Fruit fly (Drosophila melanogaster) whole organism, embryonic: ENCODE data around the gene clumsy.

Experiments
- Aef1 ChIP-seq: fragments of 200-800 bp; sonication (Bioruptor generic); IDR thresholded peaks from 3 replicates; pipeline ENCODE4 v1.3.6; 2022; ENCODE audit warnings: missing biosample characterization, missing genetic modification characterization
- CG10209 ChIP-seq: fragments of 200-800 bp; sonication (Bioruptor generic); optimal IDR thresholded peaks from 3 replicates; lab custom pipeline; 2017; ENCODE audit warnings: missing biosample characterization, mild to moderate bottlenecking, missing genetic modification characterization, missing genetic modification reagents
- CG10654 ChIP-seq: fragments of 200-800 bp; sonication (Bioruptor generic); optimal IDR thresholded peaks from 2 replicates; lab custom pipeline; 2016; ENCODE audit warnings: missing biosample characterization, missing genetic modification characterization
- CG12104 ChIP-seq: fragments of 200-800 bp; sonication (Bioruptor generic); optimal IDR thresholded peaks from 3 replicates; lab custom pipeline; 2016; ENCODE audit warnings: missing biosample characterization, missing genetic modification characterization
- CG12942 ChIP-seq: fragments of 200-800 bp; sonication (Bioruptor generic); optimal IDR thresholded peaks from 3 replicates; lab custom pipeline; 2016; ENCODE audit warnings: missing biosample characterization, missing genetic modification characterization
- CG13775 ChIP-seq: fragments of 200-800 bp; sonication (Bioruptor generic); optimal IDR thresholded peaks from 3 replicates; lab custom pipeline; 2017; ENCODE audit warnings: missing biosample characterization, mild to moderate bottlenecking, missing genetic modification characterization
- CG15073 ChIP-seq: fragments of 200-800 bp; sonication (Bioruptor generic); optimal IDR thresholded peaks from 2 replicates; lab custom pipeline; 2016; ENCODE audit warnings: missing biosample characterization, missing genetic modification characterization
- CG1529 ChIP-seq: fragments of 200-800 bp; sonication (Bioruptor generic); optimal IDR thresholded peaks from 3 replicates; lab custom pipeline; 2018; ENCODE audit warnings: missing biosample characterization, missing genetic modification characterization
- CG1603 ChIP-seq: fragments of 200-800 bp; sonication (Bioruptor generic); optimal IDR thresholded peaks from 2 replicates; lab custom pipeline; 2019; ENCODE audit warnings: missing biosample characterization, mild to moderate bottlenecking, missing genetic modification characterization, moderate library complexity
- CG16815 ChIP-seq: fragments of 200-800 bp; sonication (Bioruptor generic); optimal IDR thresholded peaks from 3 replicates; lab custom pipeline; 2017; ENCODE audit warnings: missing biosample characterization, mild to moderate bottlenecking, missing genetic modification characterization
- CG17361 ChIP-seq: fragments of 200-800 bp; sonication (Bioruptor generic); IDR thresholded peaks from 3 replicates; pipeline ENCODE4 v1.3.6; 2022; ENCODE audit warnings: missing biosample characterization, missing genetic modification characterization
- CG18262 ChIP-seq: fragments of 200-800 bp; optimal IDR thresholded peaks from 3 replicates; lab custom pipeline; 2019; ENCODE audit warnings: missing biosample characterization, mild to moderate bottlenecking, missing genetic modification characterization, moderate library complexity
- CG18599 ChIP-seq: fragments of 200-800 bp; sonication (Bioruptor generic); optimal IDR thresholded peaks from 3 replicates; lab custom pipeline; 2017; ENCODE audit warnings: missing biosample characterization, missing genetic modification characterization, mild to moderate bottlenecking, moderate library complexity, missing genetic modification reagents
- CG2120 ChIP-seq: fragments of 200-800 bp; sonication (Bioruptor generic); optimal IDR thresholded peaks from 3 replicates; lab custom pipeline; 2016; ENCODE audit warnings: missing biosample characterization, missing genetic modification characterization
- CG2678 ChIP-seq: fragments of 200-800 bp; sonication (Bioruptor generic); optimal IDR thresholded peaks from 3 replicates; lab custom pipeline; 2019; ENCODE audit warnings: missing biosample characterization, mild to moderate bottlenecking, missing genetic modification characterization, moderate library complexity
- CG31388 ChIP-seq: fragments of 200-800 bp; sonication (Bioruptor generic); optimal IDR thresholded peaks from 2 replicates; lab custom pipeline; 2016; ENCODE audit warnings: missing biosample characterization, missing genetic modification characterization
- CG43689 ChIP-seq: fragments of 200-800 bp; sonication (Bioruptor generic); IDR thresholded peaks from 2 replicates; pipeline ENCODE4 v1.3.6; 2022; ENCODE audit warnings: missing biosample characterization, missing genetic modification characterization
- CG8924 ChIP-seq: fragments of 200-800 bp; optimal IDR thresholded peaks from 3 replicates; lab custom pipeline; 2019; ENCODE audit warnings: missing biosample characterization, mild to moderate bottlenecking, missing genetic modification characterization, moderate library complexity
- Chrac-16 ChIP-seq: fragments of 200-800 bp; sonication (Bioruptor generic); optimal IDR thresholded peaks from 3 replicates; lab custom pipeline; 2016; ENCODE audit warnings: missing biosample characterization, missing genetic modification characterization
- Dp ChIP-seq: fragments of 200-800 bp; sonication (Bioruptor generic); optimal IDR thresholded peaks from 2 replicates; lab custom pipeline; 2018; ENCODE audit warnings: missing biosample characterization, mild to moderate bottlenecking, missing genetic modification characterization, moderate library complexity
- Eip74EF ChIP-seq, 2 experiments: fragments of 200-800 bp in 1 of 2; fragments of >200 bp in 1 of 2; sonication (Bioruptor generic) in 1 of 2; optimal IDR thresholded peaks; 2 replicates each; lab custom pipeline; 2017 to 2019; ENCODE audit warnings: missing biosample characterization in 2 of 2, missing genetic modification characterization in 2 of 2, mild to moderate bottlenecking in 1 of 2, moderate library complexity in 1 of 2
- Fer1 ChIP-seq: fragments of 200-800 bp; sonication (Bioruptor generic); optimal IDR thresholded peaks from 2 replicates; lab custom pipeline; 2017; ENCODE audit warnings: missing biosample characterization, mild to moderate bottlenecking, missing genetic modification characterization
- Hmr ChIP-seq: fragments of 200-800 bp; sonication (Bioruptor generic); optimal IDR thresholded peaks from 3 replicates; lab custom pipeline; 2017; ENCODE audit warnings: mild to moderate bottlenecking, missing biosample characterization, missing genetic modification reagents, missing genetic modification characterization
- Hr51 ChIP-seq, 2 experiments: fragments of 200-800 bp; sonication (Bioruptor generic); optimal IDR thresholded peaks; 2 replicates in 1 of 2; 3 replicates in 1 of 2; lab custom pipeline; 2016 to 2018; ENCODE audit warnings: missing biosample characterization in 2 of 2, missing genetic modification characterization in 2 of 2, mild to moderate bottlenecking in 1 of 2, moderate library complexity in 1 of 2
- Kr ChIP-seq: fragments of 200-800 bp; sonication (Bioruptor generic); optimal IDR thresholded peaks from 2 replicates; lab custom pipeline; 2017; ENCODE audit warnings: missing biosample characterization, mild to moderate bottlenecking, missing genetic modification characterization
- Med ChIP-seq: fragments of 200-800 bp; sonication (Bioruptor generic); peaks from one replicate; lab custom pipeline; 2016; ENCODE audit warnings: missing biosample characterization, missing genetic modification characterization, mild to moderate bottlenecking, inconsistent platforms, moderate library complexity
- Oli ChIP-seq: fragments of 200-800 bp; sonication (Bioruptor generic); optimal IDR thresholded peaks from 2 replicates; lab custom pipeline; 2018; ENCODE audit warnings: missing biosample characterization, mild to moderate bottlenecking, missing genetic modification characterization, moderate library complexity
- Pdp1 ChIP-seq, 2 experiments: fragments of 200-800 bp; sonication (Bioruptor generic); optimal IDR thresholded peaks; 3 replicates each; lab custom pipeline; 2016; ENCODE audit warnings: missing biosample characterization in 2 of 2, missing genetic modification characterization in 2 of 2, mild to moderate bottlenecking in 1 of 2, moderate library complexity in 1 of 2
- Scr ChIP-seq: fragments of 200-800 bp; sonication (Bioruptor generic); IDR thresholded peaks from 2 replicates; pipeline ENCODE4 v1.3.6; 2022; ENCODE audit warnings: missing biosample characterization, missing genetic modification characterization; ENCODE audit not compliant: partially characterized antibody
- Side ChIP-seq: fragments of 200-800 bp; sonication (Bioruptor generic); optimal IDR thresholded peaks from 2 replicates; lab custom pipeline; 2016; ENCODE audit warnings: missing biosample characterization, missing genetic modification characterization
- Tbp ChIP-seq: fragments of >200 bp; optimal IDR thresholded peaks from 2 replicates; lab custom pipeline; 2018; ENCODE audit warnings: missing biosample characterization, missing genetic modification characterization
- Usf ChIP-seq: fragments of 200-800 bp; sonication (Bioruptor generic); optimal IDR thresholded peaks from 2 replicates; lab custom pipeline; 2017; ENCODE audit warnings: missing genotype, missing biosample characterization, missing genetic modification characterization
- al ChIP-seq: fragments of 200-800 bp; sonication (Bioruptor generic); IDR thresholded peaks from 2 replicates; pipeline ENCODE4 v1.3.6; 2022; ENCODE audit warnings: missing biosample characterization, missing genetic modification characterization
- bab2 ChIP-seq: fragments of 200-800 bp; sonication (Bioruptor generic); optimal IDR thresholded peaks from 2 replicates; lab custom pipeline; 2016; ENCODE audit warnings: missing biosample characterization, missing genetic modification characterization
- bbx ChIP-seq: fragments of 200-800 bp; sonication (Bioruptor generic); IDR thresholded peaks from 2 replicates; pipeline ENCODE4 v1.3.6; 2022; ENCODE audit warnings: missing biosample characterization, missing genetic modification characterization; ENCODE audit not compliant: partially characterized antibody
- cas ChIP-seq: fragments of 200-800 bp; sonication (Bioruptor generic); IDR thresholded peaks from 2 replicates; pipeline ENCODE4 v1.3.6; 2022; ENCODE audit warnings: missing biosample characterization, missing genetic modification characterization
- cwo ChIP-seq: fragments of 200-800 bp; sonication (Bioruptor generic); optimal IDR thresholded peaks from 3 replicates; lab custom pipeline; 2017; ENCODE audit warnings: missing biosample characterization, missing genetic modification characterization, mild to moderate bottlenecking, moderate library complexity, missing genetic modification reagents
- emc ChIP-seq: fragments of 200-800 bp; sonication (Bioruptor generic); optimal IDR thresholded peaks from 2 replicates; lab custom pipeline; 2016; ENCODE audit warnings: missing biosample characterization, missing genetic modification characterization
- en ChIP-seq: fragments of 200-800 bp; sonication (Bioruptor generic); optimal IDR thresholded peaks from 2 replicates; lab custom pipeline; 2016; ENCODE audit warnings: missing biosample characterization, missing genetic modification characterization
- fu2 ChIP-seq: fragments of 200-800 bp; sonication (Bioruptor generic); optimal IDR thresholded peaks from 2 replicates; lab custom pipeline; 2016; ENCODE audit warnings: missing biosample characterization, missing genetic modification characterization
- gem ChIP-seq: fragments of 200-800 bp; sonication (Bioruptor generic); optimal IDR thresholded peaks from 2 replicates; lab custom pipeline; 2019; ENCODE audit warnings: missing biosample characterization, mild to moderate bottlenecking, missing genetic modification characterization, moderate library complexity
- grn ChIP-seq: fragments of 200-800 bp; sonication (Bioruptor generic); optimal IDR thresholded peaks from 3 replicates; lab custom pipeline; 2017; ENCODE audit warnings: missing biosample characterization, missing genetic modification characterization
- gsb-n ChIP-seq: fragments of 200-800 bp; sonication (Bioruptor generic); optimal IDR thresholded peaks from 3 replicates; lab custom pipeline; 2018; ENCODE audit warnings: missing biosample characterization, mild to moderate bottlenecking, missing genetic modification characterization
- ham ChIP-seq: fragments of 200-800 bp; sonication (Bioruptor generic); IDR thresholded peaks from 2 replicates; pipeline ENCODE4 v1.3.6; 2022; ENCODE audit warnings: missing biosample characterization, missing genetic modification characterization
- hb ChIP-seq: fragments of 200-800 bp; sonication (Bioruptor generic); IDR thresholded peaks from 3 replicates; pipeline ENCODE4 v1.3.6; 2022; ENCODE audit warnings: missing biosample characterization, missing genetic modification characterization; ENCODE audit not compliant: partially characterized antibody
- nerfin-2 ChIP-seq: fragments of 200-800 bp; sonication (Bioruptor generic); IDR thresholded peaks from 2 replicates; pipeline ENCODE4 v1.3.6; 2022; ENCODE audit warnings: missing biosample characterization, missing genetic modification characterization; ENCODE audit not compliant: partially characterized antibody
- odd ChIP-seq: fragments of 200-800 bp; sonication (Bioruptor generic); optimal IDR thresholded peaks from 2 replicates; lab custom pipeline; 2017; ENCODE audit warnings: missing biosample characterization, mild to moderate bottlenecking, missing genetic modification characterization
- pros ChIP-seq: fragments of 200-800 bp; sonication (Bioruptor generic); optimal IDR thresholded peaks from 3 replicates; lab custom pipeline; 2019; ENCODE audit warnings: missing biosample characterization, mild to moderate bottlenecking, missing genetic modification characterization, moderate library complexity
- stc ChIP-seq: fragments of 200-800 bp; sonication (Bioruptor generic); IDR thresholded peaks from 2 replicates; pipeline ENCODE4 v1.3.6; 2022; ENCODE audit warnings: missing biosample characterization, missing genetic modification characterization
- tin ChIP-seq: fragments of 200-800 bp; sonication (Bioruptor generic); optimal IDR thresholded peaks from 3 replicates; lab custom pipeline; 2016; ENCODE audit warnings: missing biosample characterization, missing genetic modification characterization
- z ChIP-seq: fragments of 200-800 bp; sonication (Bioruptor generic); IDR thresholded peaks from 3 replicates; pipeline ENCODE4 v1.3.6; 2022; ENCODE audit warnings: missing biosample characterization, missing genetic modification characterization

Gene clumsy

DNA sequence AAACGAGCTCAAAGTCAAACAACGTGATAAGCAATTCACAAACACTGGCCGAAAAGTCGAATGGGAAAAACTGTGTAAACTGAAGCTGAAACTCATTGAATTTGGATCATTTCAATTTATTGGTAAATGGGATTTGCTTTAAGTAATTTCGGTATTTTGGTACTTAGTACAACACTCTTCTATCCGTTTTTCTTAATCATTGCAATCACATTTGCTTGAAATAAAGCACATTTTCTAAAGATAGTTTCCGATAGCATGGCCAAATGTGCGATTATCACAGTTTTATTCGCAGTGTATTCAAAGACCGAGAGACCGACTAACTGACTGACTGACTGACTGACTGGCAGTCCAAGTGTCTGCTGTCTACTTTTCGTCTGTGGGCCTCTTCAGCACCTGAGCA lies 9.8 kb upstream of the clumsy start (continued):
- TF ChIP-seq cwo (GFP tag; lab: Kevin White, UChicago): peak; percentile 12
- no peak for TF ChIP-seq odd (GFP tag; lab: Kevin White, UChicago)
- TF ChIP-seq CG12104 (GFP tag; lab: Kevin White, UChicago): no peak
- TF ChIP-seq Fer1 (GFP tag; lab: Kevin White, UChicago): peak; percentile 10
- no peak for TF ChIP-seq bab2
- no peak for TF ChIP-seq ham (GFP tag; lab: Robert Waterston, UW)
- TF ChIP-seq Scr: no peak
- TF ChIP-seq tin (GFP tag; lab: Kevin White, UChicago): no peak
- no peak for TF ChIP-seq hb (GFP tag; lab: Robert Waterston, UW)
- TF ChIP-seq CG8924: peak; percentile 6
- TF ChIP-seq Pdp1 (GFP tag; optimal IDR thresholded peaks at IDR 0.05; lab: Kevin White, UChicago): peak in 1 of 2 experiments; percentile 7
- no peak for TF ChIP-seq Kr (GFP tag; lab: Kevin White, UChicago)
- peak; percentile 34 for TF ChIP-seq Hmr
- TF ChIP-seq CG18599 (GFP tag; lab: Kevin White, UChicago): peak; percentile 45
- TF ChIP-seq cas (GFP tag; lab: Robert Waterston, UW): no peak
- TF ChIP-seq CG16815 (GFP tag; lab: Kevin White, UChicago): no peak
- TF ChIP-seq CG2120 (GFP tag; lab: Kevin White, UChicago): peak; percentile 23
- TF ChIP-seq en (GFP tag; lab: Kevin White, UChicago): no peak
- no peak for TF ChIP-seq Side (GFP tag; lab: Kevin White, UChicago)
- TF ChIP-seq Hr51 (GFP tag; optimal IDR thresholded peaks at IDR 0.05; lab: Kevin White, UChicago): peak in 1 of 2 experiments; percentile 3
- TF ChIP-seq Usf (GFP tag; lab: Kevin White, UChicago): peak; percentile 10
- no peak for TF ChIP-seq CG12942 (GFP tag; lab: Kevin White, UChicago)
- TF ChIP-seq CG31388 (GFP tag; lab: Kevin White, UChicago): no peak
- TF ChIP-seq al (GFP tag; lab: Robert Waterston, UW): no peak
- peak; percentile 46 for TF ChIP-seq CG10209 (GFP tag; lab: Kevin White, UChicago)
- TF ChIP-seq CG43689 (GFP tag; lab: Robert Waterston, UW): no peak
- TF ChIP-seq Eip74EF (GFP tag; optimal IDR thresholded peaks at IDR 0.05; lab: Kevin White, UChicago): no peak
- peak; percentile 56 for TF ChIP-seq CG2678 (tag; lab: Kevin White, UChicago)
- no peak for TF ChIP-seq Dp (GFP tag; lab: Kevin White, UChicago)
- TF ChIP-seq Med (GFP tag; lab: Kevin White, UChicago): peak; percentile 77
- no peak for TF ChIP-seq fu2 (GFP tag; lab: Kevin White, UChicago)
- peak; percentile 17 for TF ChIP-seq Oli (tag; lab: Kevin White, UChicago)
- no peak for TF ChIP-seq Chrac-16 (GFP tag; lab: Kevin White, UChicago)
- no peak for TF ChIP-seq CG15073 (GFP tag; lab: Kevin White, UChicago)
- no peak for TF ChIP-seq grn (GFP tag; lab: Kevin White, UChicago)
- TF ChIP-seq gem: peak; percentile 48
- TF ChIP-seq emc (GFP tag; lab: Kevin White, UChicago): no peak
- TF ChIP-seq CG1529: no peak
- TF ChIP-seq CG1603 (tag; lab: Kevin White, UChicago): peak; percentile 13
- TF ChIP-seq Tbp (GFP tag; lab: Kevin White, UChicago): no peak
- TF ChIP-seq nerfin-2 (GFP tag; lab: Robert Waterston, UW): no peak
- TF ChIP-seq CG18262 (tag; lab: Kevin White, UChicago): peak; percentile 26
- no peak for TF ChIP-seq gsb-n (tag; lab: Kevin White, UChicago)
- no peak for TF ChIP-seq CG10654 (GFP tag; lab: Kevin White, UChicago)
- 0 out of 3 replicates have a peak, but pooled peaks have one; percentile 32 for TF ChIP-seq CG17361 (GFP tag; lab: Robert Waterston, UW)
- TF ChIP-seq CG13775 (GFP tag; lab: Kevin White, UChicago): no peak
- TF ChIP-seq stc (GFP tag; lab: Robert Waterston, UW): no peak
- TF ChIP-seq pros: no peak
- no peak for TF ChIP-seq bbx
- no peak for TF ChIP-seq Aef1 (GFP tag; lab: Robert Waterston, UW)
- no peak for TF ChIP-seq z (GFP tag; lab: Robert Waterston, UW)
